Worm (Caenorhabditis elegans): ENCODE data around the gene cyn-4.

Gene cyn-4

DNA sequence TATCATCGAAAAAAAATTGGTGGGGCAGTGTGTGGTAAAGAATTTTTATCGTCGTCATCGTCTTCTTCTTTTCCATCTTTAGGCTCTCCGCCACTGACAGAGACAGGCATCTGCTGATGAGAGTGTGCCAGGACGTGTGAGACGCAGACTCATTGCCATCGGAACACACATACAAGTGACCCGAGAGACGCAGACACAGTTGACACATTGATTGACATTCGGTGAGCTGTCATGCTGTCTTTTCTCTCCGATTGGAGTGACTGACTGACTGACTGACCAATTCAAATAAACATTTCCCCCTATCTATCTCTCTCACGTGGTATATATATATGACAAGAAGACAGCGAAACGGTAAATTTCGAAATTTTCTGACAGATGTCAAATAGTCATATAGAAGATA, 21.3 kb downstream of the cyn-4 start (continued):
- TF ChIP-seq ztf-11 (tag; optimal IDR thresholded peaks at IDR 0.05) (no peak), F49E8.2 (tag; optimal IDR thresholded peaks at IDR 0.05; ENCODE audit: borderline replicate concordance) (no peak), daf-16 (GFP tag; optimal IDR thresholded peaks at IDR 0.05) (peak in 1 of 2 experiments; percentile 84), daf-16 (tag; optimal IDR thresholded peaks at IDR 0.05) (peak; percentile 71), ceh-20 (GFP tag; IDR thresholded peaks at IDR 0.05) (peak; percentile 96), Y5F2A.4 (GFP tag; optimal IDR thresholded peaks at IDR 0.05) (no peak), egl-27 (tag; optimal IDR thresholded peaks at IDR 0.05) (no peak), set-16 (GFP tag; IDR thresholded peaks at IDR 0.05) (peak; percentile 62), nhr-42 (GFP tag; IDR thresholded peaks at IDR 0.05) (0 out of 2 replicates have a peak, but pooled peaks have one; percentile 53), attf-4 (tag; optimal IDR thresholded peaks at IDR 0.05) (no peak), lsy-2 (tag; optimal IDR thresholded peaks at IDR 0.05) (peak in 1 of 2 experiments; percentile 81), unc-62 (GFP tag; optimal IDR thresholded peaks at IDR 0.05 in 1 of 2) (peak; percentile 79 to 100), unc-62 (tag; optimal IDR thresholded peaks at IDR 0.05) (no peak), mdl-1 (tag; optimal IDR thresholded peaks at IDR 0.05) (peak in 1 of 2 experiments; percentile 57), dmd-6 (GFP tag; IDR thresholded peaks at IDR 0.05) (peak; percentile 97), spr-1 (tag; optimal IDR thresholded peaks at IDR 0.05) (peak; percentile 17), unc-39 (tag; optimal IDR thresholded peaks at IDR 0.05) (no peak), dmd-9 (GFP tag; IDR thresholded peaks at IDR 0.05) (no peak), nhr-111 (GFP tag; optimal IDR thresholded peaks at IDR 0.05) (no peak), nhr-48 (tag; optimal IDR thresholded peaks at IDR 0.05) (peak; percentile 90), arid-1 (GFP tag; conservative IDR thresholded peaks at IDR 0.05) (0 out of 2 replicates have a peak, but pooled peaks have one; percentile 25), spr-3 (GFP tag; optimal IDR thresholded peaks at IDR 0.05) (no peak), ceh-82 (tag; optimal IDR thresholded peaks at IDR 0.05) (no peak), T20F7.1 (GFP tag; optimal IDR thresholded peaks at IDR 0.05) (peak; percentile 83), nhr-102 (tag; optimal IDR thresholded peaks at IDR 0.05) (peak; percentile 89), lin-13 (GFP tag; optimal IDR thresholded peaks at IDR 0.05) (peak; percentile 47), lim-7 (GFP tag; IDR thresholded peaks at IDR 0.05) (no peak), aly-2 (tag; optimal IDR thresholded peaks at IDR 0.05) (no peak), T26A8.4 (GFP tag; IDR thresholded peaks at IDR 0.05) (peak; percentile 66), daf-19 (GFP tag; conservative IDR thresholded peaks at IDR 0.05) (no peak), F37D6.2 (tag; optimal IDR thresholded peaks at IDR 0.05) (no peak), tra-1 (GFP tag; IDR thresholded peaks at IDR 0.05) (peak; percentile 98), Y105C5A.15 (GFP tag; IDR thresholded peaks at IDR 0.05) (0 out of 2 replicates have a peak, but pooled peaks have one; percentile 17), nhr-28 (tag; optimal IDR thresholded peaks at IDR 0.05) (peak; percentile 66), mep-1 (tag; optimal IDR thresholded peaks at IDR 0.05) (peak; percentile 80), nhr-41 (GFP tag; IDR thresholded peaks at IDR 0.05) (peak; percentile 81; the same call in 1 of the 2 replicates), lin-38 (GFP tag; IDR thresholded peaks at IDR 0.05) (peak; percentile 55), jun-1 (tag; optimal IDR thresholded peaks at IDR 0.05) (no peak), hlh-11 (tag; optimal IDR thresholded peaks at IDR 0.05) (peak; percentile 97), hif-1 (tag; optimal IDR thresholded peaks at IDR 0.05) (peak in 1 of 2 experiments; percentile 32), Y48G9A.11 (GFP tag; IDR thresholded peaks at IDR 0.05) (no peak), ZK337.2 (GFP tag; IDR thresholded peaks at IDR 0.05) (no peak), zip-2 (tag; optimal IDR thresholded peaks at IDR 0.05) (no peak), dve-1 (tag; optimal IDR thresholded peaks at IDR 0.05; ENCODE audit: insufficient read depth) (peak; percentile 86), egl-43 (GFP tag; IDR thresholded peaks at IDR 0.05) (no peak; the same call in 1 of the 2 replicates), zag-1 (tag; optimal IDR thresholded peaks at IDR 0.05) (no peak), lin-15B (tag; optimal IDR thresholded peaks at IDR 0.05) (no peak), tag-97 (GFP tag; IDR thresholded peaks at IDR 0.05) (no peak), ZK546.5 (tag; optimal IDR thresholded peaks at IDR 0.05) (no peak), pqm-1 (tag; optimal IDR thresholded peaks at IDR 0.05) (peak; percentile 22), sdz-12 (GFP tag; optimal IDR thresholded peaks at IDR 0.05) (no peak), nhr-6 (tag; optimal IDR thresholded peaks at IDR 0.05) (peak; percentile 69)
